Worm (Caenorhabditis elegans): ENCODE data around the gene C10B5.3.
A peak's percentile ranks its signal among the peaks of the same experiment; 100 is the strongest.
"Not testable (repeated sequence)": the region's sequence is repeated elsewhere in the genome, so short reads cannot be mapped to it uniquely, and the experiment has no call there.

The C10B5.3 gene

DNA sequence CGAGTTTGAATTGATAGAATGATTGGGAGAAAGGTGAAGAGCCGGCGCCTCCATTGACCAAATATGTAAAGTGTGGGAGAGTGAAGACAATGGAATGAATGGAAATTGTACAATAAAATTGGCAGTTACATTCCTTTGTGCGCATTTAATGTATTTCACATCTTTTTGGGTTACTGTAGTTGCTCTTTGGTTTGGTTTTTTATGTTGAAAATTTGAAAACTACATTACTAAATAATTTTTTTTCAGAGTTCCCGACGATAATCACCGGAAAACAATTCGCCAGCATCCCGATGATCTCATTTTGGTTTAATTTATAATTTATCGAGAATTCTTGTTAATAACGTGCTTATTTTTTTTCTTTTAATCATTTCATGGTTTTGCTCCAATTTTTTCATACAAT, 7.0 kb downstream of the C10B5.3 start, which contains the start of gene C10B5.1:
TSS of gene C10B5.1 (plus strand) at position 301 of the 400 bp plus-strand sequence.
- TF ChIP-seq dao-5 (tag; optimal IDR thresholded peaks at IDR 0.05) (no peak), W03F9.2 (tag; optimal IDR thresholded peaks at IDR 0.05) (no peak), him-1 (tag; optimal IDR thresholded peaks at IDR 0.05) (no peak)

DNA sequence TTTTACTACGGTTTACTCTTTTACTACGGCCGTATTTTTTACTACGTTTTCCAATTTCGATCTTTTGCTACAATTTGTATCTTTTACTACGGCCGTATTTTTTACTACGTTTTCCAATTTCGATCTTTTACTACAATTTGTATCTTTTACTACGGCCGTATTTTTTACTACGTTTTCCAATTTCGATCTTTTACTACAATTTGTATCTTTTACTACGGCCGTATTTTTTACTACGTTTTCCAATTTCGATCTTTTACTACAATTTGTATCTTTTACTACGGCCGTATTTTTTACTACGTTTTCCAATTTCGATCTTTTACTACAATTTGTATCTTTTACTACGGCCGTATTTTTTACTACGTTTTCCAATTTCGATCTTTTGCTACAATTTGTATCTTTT, 13.2 kb downstream of the C10B5.3 start, which contains the start of gene F25G6.1:
TSS of gene F25G6.1 (plus strand) at position 301 of the 400 bp plus-strand sequence.
- TF ChIP-seq dao-5, him-1, W03F9.2 (tag; optimal IDR thresholded peaks at IDR 0.05): not testable (repeated sequence)

- peak; percentile 70 for TF ChIP-seq W03F9.2 (tag; optimal IDR thresholded peaks at IDR 0.05)
- no peak for TF ChIP-seq dao-5 (tag; optimal IDR thresholded peaks at IDR 0.05)
- no peak for TF ChIP-seq him-1 (tag; optimal IDR thresholded peaks at IDR 0.05)
Observed at ce11 chrV:8569841-8570361, 18.1 kb downstream of the C10B5.3 start, which contains the start of the genes F25G6.9 and symk-1. TSS of gene F25G6.9 (minus strand) at chrV:8570000. TSS of gene symk-1 (plus strand) at chrV:8570311.

- TF ChIP-seq W03F9.2 (tag; optimal IDR thresholded peaks at IDR 0.05) (no peak), him-1 (tag; optimal IDR thresholded peaks at IDR 0.05) (no peak), dao-5 (tag; optimal IDR thresholded peaks at IDR 0.05) (no peak)
Observed at ce11 chrV:8569172-8569571, 18.8 kb downstream of the C10B5.3 start.

- TF ChIP-seq W03F9.2 (tag; optimal IDR thresholded peaks at IDR 0.05) (no peak), dao-5 (tag; optimal IDR thresholded peaks at IDR 0.05) (no peak), him-1 (tag; optimal IDR thresholded peaks at IDR 0.05) (no peak)
Observed at ce11 chrV:8565075-8565474, 22.9 kb downstream of the C10B5.3 start, which contains the start of gene F25G6.8. TSS of gene F25G6.8 (minus strand) at chrV:8565175.

ce11 chrV:8560916-8561315, 27.1 kb downstream of the C10B5.3 start, which contains the start of gene acr-16:
TSS of gene acr-16 (plus strand) at chrV:8561216.
- TF ChIP-seq W03F9.2 (tag; optimal IDR thresholded peaks at IDR 0.05) (no peak), dao-5 (tag; optimal IDR thresholded peaks at IDR 0.05) (no peak), him-1 (tag; optimal IDR thresholded peaks at IDR 0.05) (no peak)

ce11 chrV:8555955-8556354, 32.0 kb downstream of the C10B5.3 start:
- TF ChIP-seq him-1 (tag; optimal IDR thresholded peaks at IDR 0.05) (no peak), W03F9.2 (tag; optimal IDR thresholded peaks at IDR 0.05) (no peak), dao-5 (tag; optimal IDR thresholded peaks at IDR 0.05) (no peak)

- TF ChIP-seq W03F9.2 (tag; optimal IDR thresholded peaks at IDR 0.05), result no peak
- TF ChIP-seq dao-5 (tag; optimal IDR thresholded peaks at IDR 0.05), result no peak
- TF ChIP-seq him-1 (tag; optimal IDR thresholded peaks at IDR 0.05), result no peak
Observed at ce11 chrV:8552460-8552859, 35.5 kb downstream of the C10B5.3 start, which contains the start of gene acr-15. TSS of gene acr-15 (plus strand) at chrV:8552695.

DNA sequence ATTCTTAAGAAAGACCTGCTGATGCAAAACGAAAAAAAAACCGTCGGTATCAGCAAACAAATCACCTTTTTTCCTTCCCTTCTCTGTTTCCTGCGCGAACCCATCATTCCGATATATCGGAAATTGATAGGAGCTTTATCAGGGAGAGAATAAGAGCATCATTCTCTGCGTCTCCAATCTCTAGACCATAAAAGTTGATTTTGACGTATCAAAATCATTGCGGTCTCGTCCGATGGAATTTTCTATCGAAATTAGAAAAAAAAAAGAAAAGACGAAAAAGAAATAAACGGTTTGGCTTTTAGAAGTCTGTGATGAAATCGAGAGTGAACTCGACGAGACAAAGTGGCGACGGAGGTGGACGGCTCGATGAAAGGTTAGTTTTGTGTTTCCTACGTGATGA, 39.0 kb downstream of the C10B5.3 start, which contains the start of gene stdh-4:
TSS of gene stdh-4 (plus strand) at position 301 of the 400 bp plus-strand sequence.
- TF ChIP-seq W03F9.2 (tag; optimal IDR thresholded peaks at IDR 0.05) (no peak), him-1 (tag; optimal IDR thresholded peaks at IDR 0.05) (no peak), dao-5 (tag; optimal IDR thresholded peaks at IDR 0.05) (no peak)

DNA sequence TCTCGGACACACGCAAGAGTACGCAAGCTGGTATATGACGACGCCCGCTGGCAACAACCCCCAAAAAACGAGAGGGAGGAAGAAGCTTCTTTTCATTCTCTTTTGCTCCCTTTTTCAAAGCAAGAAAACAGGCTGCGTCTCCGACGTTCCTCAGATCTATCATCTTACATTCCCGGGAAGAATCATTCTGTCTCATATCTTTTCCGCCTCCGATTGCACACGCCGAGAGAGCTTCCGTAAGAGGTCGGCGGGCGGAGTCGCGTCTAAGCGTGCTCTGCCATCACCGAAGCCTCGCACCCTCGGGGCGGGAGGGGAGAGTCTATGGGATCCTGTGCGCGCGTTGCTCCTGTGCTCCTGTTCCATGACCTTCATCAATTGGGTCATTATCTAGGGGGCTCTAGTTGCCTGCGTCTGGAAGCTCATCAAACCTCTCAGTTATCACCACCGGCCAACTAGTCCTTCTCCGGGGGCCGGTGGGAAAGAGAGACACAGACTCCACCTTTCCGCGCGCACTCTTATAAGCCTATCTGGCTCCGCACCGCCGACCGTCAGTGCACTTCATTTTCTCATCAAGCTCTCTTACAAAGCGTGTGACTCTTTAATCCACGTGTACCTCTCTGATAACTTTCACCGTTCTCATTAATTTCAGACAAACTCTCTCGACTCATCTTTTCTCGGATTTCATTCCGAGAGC, 42.3 kb downstream of the C10B5.3 start, which contains the start of the genes slc-17.8 and asns-1:
TSS of gene slc-17.8 (minus strand) at position 51 of the 694 bp plus-strand sequence.
TSS of gene asns-1 (plus strand) at position 644 of the 694 bp plus-strand sequence.
- TF ChIP-seq W03F9.2 (tag; optimal IDR thresholded peaks at IDR 0.05) (no peak), dao-5 (tag; optimal IDR thresholded peaks at IDR 0.05) (no peak), him-1 (tag; optimal IDR thresholded peaks at IDR 0.05) (no peak)

ce11 chrV:8537031-8537430, 50.9 kb downstream of the C10B5.3 start, which contains the start of gene otpl-4:
TSS of gene otpl-4 (plus strand) at chrV:8537331.
- TF ChIP-seq him-1 (tag; optimal IDR thresholded peaks at IDR 0.05), result no peak
- TF ChIP-seq dao-5 (tag; optimal IDR thresholded peaks at IDR 0.05), result no peak
- no peak for TF ChIP-seq W03F9.2 (tag; optimal IDR thresholded peaks at IDR 0.05)

DNA sequence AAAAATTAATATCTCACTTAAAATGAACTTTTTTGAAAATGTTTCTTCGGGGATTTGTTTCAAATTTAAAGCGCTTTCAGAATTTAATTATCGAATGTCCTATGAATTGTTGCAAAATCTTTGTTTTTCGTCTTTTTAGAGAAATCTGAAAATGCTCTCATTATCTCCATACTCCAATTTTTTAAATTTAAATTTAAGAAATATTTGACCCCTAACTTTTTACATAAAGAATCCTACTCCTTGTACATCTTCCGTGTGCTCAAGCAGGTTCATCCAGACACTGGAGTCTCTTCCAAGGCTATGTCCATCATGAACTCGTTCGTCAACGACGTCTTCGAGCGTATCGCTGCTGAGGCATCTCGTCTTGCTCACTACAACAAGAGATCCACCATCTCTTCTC, 51.8 kb downstream of the C10B5.3 start, which contains the start of gene his-39:
TSS of gene his-39 (plus strand) at position 301 of the 400 bp plus-strand sequence.
- TF ChIP-seq W03F9.2 (tag; optimal IDR thresholded peaks at IDR 0.05) (no peak), him-1 (tag; optimal IDR thresholded peaks at IDR 0.05) (no peak), dao-5 (tag; optimal IDR thresholded peaks at IDR 0.05) (no peak)

- TF ChIP-seq him-1, dao-5, W03F9.2 (tag; optimal IDR thresholded peaks at IDR 0.05): not testable (repeated sequence)
Observed at ce11 chrV:8534534-8535283, 53.3 kb downstream of the C10B5.3 start, which contains the start of the genes his-6 and his-5. TSS of gene his-6 (minus strand) at chrV:8534977. TSS of gene his-5 (plus strand) at chrV:8535214.

Data from whole organism, L4/young adult.